Fruit fly (Drosophila melanogaster) whole organism, larva: ENCODE measurements around the gene Lrrk.

ENCODE experiments used
- noc ChIP-seq: fragments of 200-800 bp; sonication (Bioruptor generic); optimal IDR thresholded peaks from 3 replicates; lab custom pipeline; 2019; ENCODE audit warnings: missing biosample characterization, mild to moderate bottlenecking, missing genetic modification characterization, moderate library complexity

The Lrrk gene

dm6 chr3R:20600109-20600508 is 35.2 kb upstream of the Lrrk start:
- TF ChIP-seq noc (tag; lab: Kevin White, UChicago) = no peak

DNA sequence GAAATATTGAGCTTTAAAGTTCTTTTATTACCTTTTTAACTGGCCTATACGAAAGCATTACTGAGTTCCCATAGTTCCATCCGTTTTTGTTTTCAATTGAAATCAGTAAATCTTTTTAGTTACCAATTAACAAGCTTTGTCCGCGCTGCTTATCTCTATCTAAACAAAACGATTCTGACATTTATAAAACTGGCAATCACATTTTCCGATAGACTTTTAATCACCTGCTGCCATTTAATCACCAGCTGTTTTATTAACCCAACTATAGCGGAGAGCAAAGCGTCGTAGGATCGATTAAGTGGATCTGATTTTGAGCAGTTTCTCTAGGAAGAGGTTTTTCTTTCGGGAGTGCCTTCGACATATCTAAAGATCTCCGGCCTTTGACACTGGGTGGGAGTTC is 32.7 kb upstream of the Lrrk start:
- no peak for TF ChIP-seq noc (tag; lab: Kevin White, UChicago)

- TF ChIP-seq noc (tag; lab: Kevin White, UChicago) = no peak
These were observed 31.2 kb upstream of the Lrrk start for dm6 chr3R:20604078-20604477.

DNA sequence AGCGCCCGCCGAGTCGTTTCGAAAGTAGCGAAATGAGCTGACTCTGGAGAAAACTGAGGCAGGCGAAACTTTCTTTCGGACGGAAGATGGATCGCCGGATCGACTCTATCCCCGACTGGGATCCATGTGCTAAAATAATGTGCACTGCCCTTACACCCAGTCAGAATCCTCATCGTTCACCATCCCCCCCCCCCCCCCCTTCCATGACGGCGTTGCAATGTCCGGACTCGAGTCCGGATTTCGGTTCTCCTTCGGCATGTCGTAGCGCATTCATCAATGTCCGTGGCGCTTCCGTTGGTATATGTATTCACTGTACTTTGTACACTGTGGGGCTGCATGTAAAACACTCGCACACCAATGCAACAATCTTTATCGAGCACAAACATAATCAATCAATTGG is 30.2 kb upstream of the Lrrk start:
- no peak for TF ChIP-seq noc (tag; lab: Kevin White, UChicago)

dm6 chr3R:20605562-20606155 is 29.6 kb upstream of the Lrrk start:
- TF ChIP-seq noc (tag; lab: Kevin White, UChicago) = peak; percentile 79

- no peak for TF ChIP-seq noc (tag; lab: Kevin White, UChicago)
These were observed 27.1 kb upstream of the Lrrk start for dm6 chr3R:20608199-20608598.

DNA sequence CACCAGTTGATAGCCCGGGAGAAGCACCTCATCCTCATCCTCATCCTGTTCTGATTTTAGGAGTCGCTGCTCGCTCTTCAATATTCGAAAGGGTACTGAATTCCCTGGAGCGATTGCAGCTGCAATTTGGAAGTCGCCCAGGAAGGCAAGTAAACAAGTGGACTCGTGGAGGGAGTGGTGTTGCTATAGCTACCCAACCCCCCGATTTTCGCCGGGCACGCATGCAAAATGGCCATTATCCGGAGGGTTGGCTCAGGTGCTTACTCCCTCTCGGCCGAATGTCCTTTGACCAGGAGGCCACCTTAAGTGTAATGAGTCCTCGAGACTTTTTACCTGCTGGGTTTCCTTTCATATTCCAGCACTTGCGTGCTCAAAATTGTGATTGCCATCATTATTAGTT is 18.5 kb upstream of the Lrrk start, which contains the start of gene CG15923:
CG15923 (minus strand) TSS at position 101 of the 400 bp plus-strand sequence.
- TF ChIP-seq noc (tag; lab: Kevin White, UChicago) = no peak

dm6 chr3R:20617583-20617982 is 17.7 kb upstream of the Lrrk start, which contains the start of gene CG5466:
CG5466 (plus strand) TSS chr3R:20617883.
- TF ChIP-seq noc (tag; lab: Kevin White, UChicago) = no peak

DNA sequence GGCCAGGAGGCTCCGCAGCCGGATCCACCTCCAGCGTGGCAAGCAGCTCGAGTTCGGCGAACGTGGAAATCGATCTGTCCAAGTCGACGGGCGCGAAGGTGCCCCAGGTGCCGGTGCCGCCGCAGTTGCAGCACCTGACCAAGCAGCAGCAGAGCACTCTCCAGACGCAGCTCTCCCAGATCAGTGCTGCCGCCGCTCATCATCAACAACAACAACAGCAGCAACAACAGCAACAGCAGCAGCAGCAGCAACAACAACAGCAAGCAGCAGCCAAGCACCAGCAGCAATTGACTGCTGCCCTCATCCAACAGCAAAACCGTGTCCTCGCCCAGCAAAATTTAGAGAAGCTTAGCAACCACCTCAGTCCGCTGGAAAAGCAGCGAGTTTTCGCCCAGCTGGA is 16.3 kb upstream of the Lrrk start:
- TF ChIP-seq noc (tag; lab: Kevin White, UChicago) = no peak

DNA sequence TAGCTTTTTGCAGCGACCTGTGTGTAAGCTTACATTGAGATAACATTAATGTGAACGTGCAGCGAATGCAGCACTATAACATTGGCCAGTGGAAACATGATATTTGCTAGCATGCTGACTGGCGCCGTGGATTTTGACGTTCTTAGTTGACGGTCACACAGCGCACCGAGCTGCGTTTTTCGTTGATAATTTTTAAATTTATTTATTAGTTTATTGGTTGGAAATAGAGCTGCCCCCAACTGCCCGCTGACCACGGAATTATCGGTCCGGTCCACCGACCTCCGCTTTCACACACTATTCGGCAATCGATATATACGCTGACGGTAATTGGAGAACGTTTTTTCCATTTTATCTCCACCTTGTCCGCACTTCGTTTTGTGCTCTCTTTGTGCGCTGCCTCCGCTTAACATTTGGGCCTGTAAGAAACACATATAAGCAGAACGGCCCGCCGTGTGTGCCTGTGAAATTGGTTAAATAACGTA is 13.4 kb upstream of the Lrrk start, which contains the start of gene H:
H (plus strand) TSS at position 134 of the 482 bp plus-strand sequence.
- TF ChIP-seq noc (tag; lab: Kevin White, UChicago) = no peak

DNA sequence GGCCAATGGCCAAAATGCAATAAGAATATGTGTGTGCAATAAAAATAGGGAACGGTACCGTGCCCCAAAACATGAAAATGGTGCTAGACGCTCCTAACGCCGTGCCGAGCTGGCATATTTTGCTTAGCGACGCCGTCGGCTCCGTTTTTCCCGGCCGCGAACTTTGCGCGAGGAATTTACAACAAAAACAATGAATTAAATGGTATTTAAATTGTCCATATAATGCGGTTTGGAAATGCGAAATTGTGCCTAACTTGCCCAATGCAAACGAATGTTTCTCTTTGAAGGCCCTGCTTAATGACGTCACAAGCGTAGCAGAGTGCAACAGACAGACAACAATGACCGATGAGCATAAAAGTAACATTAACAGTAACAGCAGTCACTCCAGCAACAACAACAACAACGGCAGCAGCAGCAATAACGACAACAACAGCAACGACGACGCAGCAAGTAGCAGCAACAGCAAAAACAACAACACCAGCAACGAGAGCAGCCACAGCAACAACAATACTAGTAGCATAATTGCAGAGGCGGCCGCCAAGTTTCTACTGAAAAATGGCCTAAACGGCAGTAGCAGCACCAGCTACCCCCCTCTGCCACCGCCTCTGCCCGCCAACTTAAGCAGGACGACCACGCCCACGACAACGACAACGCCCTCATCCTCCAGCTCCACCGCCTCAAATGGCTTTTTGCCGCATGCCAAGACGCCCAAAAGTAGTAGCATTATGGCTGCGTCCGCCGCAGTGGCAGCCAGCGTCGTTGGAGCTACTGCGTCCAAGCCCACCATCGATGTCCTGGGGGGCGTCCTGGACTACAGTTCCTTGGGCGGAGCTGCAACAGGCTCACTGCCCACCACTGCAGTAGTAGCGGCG is 12.7 kb upstream of the Lrrk start:
- no peak for TF ChIP-seq noc (tag; lab: Kevin White, UChicago)

dm6 chr3R:20626123-20626522 is 9.2 kb upstream of the Lrrk start:
- TF ChIP-seq noc (tag; lab: Kevin White, UChicago) = no peak

dm6 chr3R:20633984-20634446 is 1.3 kb upstream of the Lrrk start:
- no peak for TF ChIP-seq noc (tag; lab: Kevin White, UChicago)

- TF ChIP-seq noc (tag; lab: Kevin White, UChicago) = no peak
These were observed 455 bp downstream of the Lrrk start for dm6 chr3R:20635735-20636134.

- no peak for TF ChIP-seq noc (tag; lab: Kevin White, UChicago)
These were observed 13.3 kb downstream of the Lrrk start, which contains the start of gene GluRIIE for dm6 chr3R:20648616-20649015. GluRIIE (minus strand) TSS chr3R:20648716.

- no peak for TF ChIP-seq noc (tag; lab: Kevin White, UChicago)
These were observed 17.1 kb downstream of the Lrrk start, which contains the start of gene GluRIID for dm6 chr3R:20652350-20652749. GluRIID (minus strand) TSS chr3R:20652450.
